Fruit fly (Drosophila melanogaster) whole organism, prepupa: ENCODE results near the gene CG33688.

ENCODE experiments used
- Blimp-1 ChIP-seq: fragments of 200-800 bp; sonication (Bioruptor generic); optimal IDR thresholded peaks from 3 replicates; lab custom pipeline; 2017; ENCODE audit warnings: missing biosample characterization, missing genetic modification characterization, mild to moderate bottlenecking, moderate library complexity, missing genetic modification reagents
- CG10631 ChIP-seq: fragments of 200-800 bp; sonication (Bioruptor generic); optimal IDR thresholded peaks from 2 replicates; lab custom pipeline; 2016; ENCODE audit warnings: missing biosample characterization, missing genetic modification characterization
- CG10669 ChIP-seq: fragments of 200-800 bp; sonication (Bioruptor generic); optimal IDR thresholded peaks from 3 replicates; lab custom pipeline; 2018; ENCODE audit warnings: missing biosample characterization, mild to moderate bottlenecking, missing genetic modification characterization, moderate library complexity
- CG11294 ChIP-seq: fragments of 200-800 bp; sonication (Bioruptor generic); IDR thresholded peaks from 2 replicates; pipeline ENCODE4 v1.3.6; 2022; ENCODE audit warnings: missing biosample characterization, missing genetic modification characterization
- CG11762 ChIP-seq: fragments of 200-800 bp; sonication (Bioruptor generic); optimal IDR thresholded peaks from 3 replicates; lab custom pipeline; 2016; ENCODE audit warnings: missing biosample characterization, missing genetic modification characterization; ENCODE audit not compliant: insufficient read depth
- CG11902 ChIP-seq: fragments of 200-800 bp; sonication (Bioruptor generic); optimal IDR thresholded peaks from 3 replicates; lab custom pipeline; 2016; ENCODE audit warnings: missing biosample characterization, missing genetic modification characterization
- CG1621 ChIP-seq: fragments of 200-800 bp; sonication (Bioruptor generic); optimal IDR thresholded peaks from 3 replicates; lab custom pipeline; 2018; ENCODE audit warnings: missing biosample characterization, mild to moderate bottlenecking, missing genetic modification characterization
- CG16779 ChIP-seq: fragments of 200-800 bp; sonication (Bioruptor generic); optimal IDR thresholded peaks from 3 replicates; lab custom pipeline; 2017; ENCODE audit warnings: missing biosample characterization, mild to moderate bottlenecking, missing genetic modification characterization
- CG3032 ChIP-seq: fragments of 200-800 bp; optimal IDR thresholded peaks from 2 replicates; lab custom pipeline; 2019; ENCODE audit warnings: missing biosample characterization, mild to moderate bottlenecking, missing genetic modification characterization, moderate library complexity
- CG31627 ChIP-seq: fragments of 200-800 bp; sonication (Bioruptor generic); optimal IDR thresholded peaks from 3 replicates; lab custom pipeline; 2016; ENCODE audit warnings: missing biosample characterization, missing genetic modification characterization
- CG32006 ChIP-seq: fragments of 200-800 bp; sonication (Bioruptor generic); optimal IDR thresholded peaks from 3 replicates; lab custom pipeline; 2017; ENCODE audit warnings: missing biosample characterization, mild to moderate bottlenecking, missing genetic modification characterization
- CG34406 ChIP-seq: fragments of 200-800 bp; sonication (Bioruptor generic); optimal IDR thresholded peaks from 3 replicates; lab custom pipeline; 2016; ENCODE audit warnings: missing biosample characterization, missing genetic modification characterization
- CG3919 ChIP-seq: fragments of 200-800 bp; sonication (Bioruptor generic); optimal IDR thresholded peaks from 3 replicates; lab custom pipeline; 2016; ENCODE audit warnings: missing biosample characterization, missing genetic modification characterization
- CG4318 ChIP-seq: fragments of 200-800 bp; sonication (Bioruptor generic); optimal IDR thresholded peaks from 3 replicates; lab custom pipeline; 2017; ENCODE audit warnings: missing biosample characterization, mild to moderate bottlenecking, missing genetic modification characterization
- CG6163 ChIP-seq: fragments of 200-800 bp; sonication (Bioruptor generic); IDR thresholded peaks from 3 replicates; pipeline ENCODE4 v1.3.6; 2022; ENCODE audit warnings: missing biosample characterization, missing genetic modification characterization
- CG6276 ChIP-seq: fragments of 200-800 bp; sonication (Bioruptor generic); optimal IDR thresholded peaks from 2 replicates; lab custom pipeline; 2017; ENCODE audit warnings: missing biosample characterization, mild to moderate bottlenecking, missing genetic modification characterization
- CG6792 ChIP-seq: fragments of 200-800 bp; sonication (Bioruptor generic); optimal IDR thresholded peaks from 3 replicates; lab custom pipeline; 2016; ENCODE audit warnings: missing biosample characterization, missing genetic modification characterization
- CG6808 ChIP-seq: fragments of 200-800 bp; sonication (Bioruptor generic); optimal IDR thresholded peaks from 3 replicates; lab custom pipeline; 2017; ENCODE audit warnings: missing biosample characterization, missing genetic modification characterization, mild to moderate bottlenecking, moderate library complexity, missing genetic modification reagents
- CG6854 ChIP-seq: fragments of 200-800 bp; sonication (Bioruptor generic); optimal IDR thresholded peaks from 2 replicates; lab custom pipeline; 2017; ENCODE audit warnings: missing biosample characterization, mild to moderate bottlenecking, missing genetic modification characterization
- CG7368 ChIP-seq: fragments of 200-800 bp; sonication (Bioruptor generic); optimal IDR thresholded peaks from 3 replicates; lab custom pipeline; 2016; ENCODE audit warnings: missing biosample characterization, missing genetic modification characterization
- CG8119 ChIP-seq: fragments of 200-800 bp; sonication (Bioruptor generic); IDR thresholded peaks from 3 replicates; pipeline ENCODE4 v1.3.6; 2022; ENCODE audit warnings: missing biosample characterization, missing genetic modification characterization
- CG8319 ChIP-seq: fragments of 200-800 bp; sonication (Bioruptor generic); optimal IDR thresholded peaks from 3 replicates; lab custom pipeline; 2016; ENCODE audit warnings: missing biosample characterization, missing genetic modification characterization
- CG8632 ChIP-seq: fragments of 200-800 bp; sonication (Bioruptor generic); optimal IDR thresholded peaks from 3 replicates; lab custom pipeline; 2016; ENCODE audit warnings: missing biosample characterization, missing genetic modification characterization
- CG9139 ChIP-seq: fragments of 200-800 bp; sonication (Bioruptor generic); optimal IDR thresholded peaks from 3 replicates; lab custom pipeline; 2017; ENCODE audit warnings: missing biosample characterization, mild to moderate bottlenecking, missing genetic modification characterization
- Eip78C ChIP-seq: fragments of 200-800 bp; sonication (Bioruptor generic); peaks from one replicate; lab custom pipeline; 2016; ENCODE audit warnings: missing biosample characterization, missing genetic modification characterization
- Ets21C ChIP-seq: fragments of 200-800 bp; sonication (Bioruptor generic); optimal IDR thresholded peaks from 3 replicates; lab custom pipeline; 2016; ENCODE audit warnings: missing biosample characterization, missing genetic modification characterization
- Ets96B ChIP-seq: fragments of 200-800 bp; optimal IDR thresholded peaks from 2 replicates; lab custom pipeline; 2019; ENCODE audit warnings: missing biosample characterization, mild to moderate bottlenecking, missing genetic modification characterization, moderate library complexity
- Gug ChIP-seq: fragments of 200-800 bp; sonication (Bioruptor generic); IDR thresholded peaks from 2 replicates; pipeline ENCODE4 v1.3.6; 2022; ENCODE audit warnings: missing biosample characterization, missing genetic modification characterization
- Hr38 ChIP-seq: sonication (Bioruptor generic); optimal IDR thresholded peaks from 2 replicates; lab custom pipeline; 2016; ENCODE audit warnings: missing biosample characterization, missing genetic modification characterization
- Hr39 ChIP-seq: fragments of 200-800 bp; sonication (Bioruptor generic); optimal IDR thresholded peaks from 2 replicates; lab custom pipeline; 2016; ENCODE audit warnings: missing biosample characterization, missing genetic modification characterization
- Hr4 ChIP-seq: fragments of 200-800 bp; sonication (Bioruptor generic); optimal IDR thresholded peaks from 3 replicates; lab custom pipeline; 2016; ENCODE audit warnings: missing biosample characterization, missing genetic modification characterization
- Lpt ChIP-seq: fragments of 200-800 bp; sonication (Bioruptor generic); optimal IDR thresholded peaks from 3 replicates; lab custom pipeline; 2016; ENCODE audit warnings: missing biosample characterization, missing genetic modification characterization
- Met ChIP-seq: fragments of 200-800 bp; sonication (Bioruptor generic); optimal IDR thresholded peaks from 3 replicates; lab custom pipeline; 2016; ENCODE audit warnings: missing biosample characterization, missing genetic modification characterization
- OdsH ChIP-seq: fragments of 200-800 bp; sonication (Bioruptor generic); optimal IDR thresholded peaks from 3 replicates; lab custom pipeline; 2016; ENCODE audit warnings: missing biosample characterization, missing genetic modification characterization
- Smox ChIP-seq: fragments of 200-800 bp; sonication (Bioruptor generic); optimal IDR thresholded peaks from 3 replicates; lab custom pipeline; 2016; ENCODE audit warnings: missing biosample characterization, missing genetic modification characterization
- Sox102F ChIP-seq: fragments of 200-800 bp; sonication (Bioruptor generic); optimal IDR thresholded peaks from 2 replicates; lab custom pipeline; 2016; ENCODE audit warnings: missing biosample characterization, mild to moderate bottlenecking, missing genetic modification characterization
- Sox14 ChIP-seq: fragments of 200-800 bp; sonication (Bioruptor generic); optimal IDR thresholded peaks from 3 replicates; lab custom pipeline; 2016; ENCODE audit warnings: missing biosample characterization, missing genetic modification characterization
- acj6 ChIP-seq: fragments of 200-800 bp; sonication (Bioruptor generic); optimal IDR thresholded peaks from 3 replicates; lab custom pipeline; 2016; ENCODE audit warnings: missing biosample characterization, missing genetic modification characterization
- cyc ChIP-seq: fragments of 200-800 bp; sonication (Bioruptor generic); optimal IDR thresholded peaks from 3 replicates; lab custom pipeline; 2016; ENCODE audit warnings: missing biosample characterization, missing genetic modification characterization
- dsx ChIP-seq: fragments of 200-800 bp; optimal IDR thresholded peaks from 3 replicates; lab custom pipeline; 2019; ENCODE audit warnings: missing biosample characterization, mild to moderate bottlenecking, missing genetic modification characterization, moderate library complexity; ENCODE audit not compliant: poor library complexity, severe bottlenecking
- eg ChIP-seq: fragments of 200-800 bp; sonication (Bioruptor generic); IDR thresholded peaks from 3 replicates; pipeline ENCODE4 v1.3.6; 2022; ENCODE audit warnings: missing biosample characterization, missing genetic modification characterization
- esn ChIP-seq: fragments of 200-800 bp; sonication (Bioruptor generic); optimal IDR thresholded peaks from 2 replicates; lab custom pipeline; 2016; ENCODE audit warnings: missing biosample characterization, mild to moderate bottlenecking, missing genetic modification characterization, moderate library complexity
- fd59A ChIP-seq: fragments of 200-800 bp; sonication (Bioruptor generic); optimal IDR thresholded peaks from 2 replicates; lab custom pipeline; 2017; ENCODE audit warnings: missing biosample characterization, mild to moderate bottlenecking, missing genetic modification characterization, missing genetic modification reagents
- fkh ChIP-seq: fragments of 200-800 bp; sonication (Bioruptor generic); optimal IDR thresholded peaks from 3 replicates; lab custom pipeline; 2017; ENCODE audit warnings: missing biosample characterization, mild to moderate bottlenecking, missing genetic modification characterization, moderate library complexity
- lz ChIP-seq: fragments of 200-800 bp; sonication (Bioruptor generic); optimal IDR thresholded peaks from 3 replicates; lab custom pipeline; 2016; ENCODE audit warnings: missing biosample characterization, missing genetic modification characterization
- net ChIP-seq: fragments of 200-800 bp; sonication (Bioruptor generic); optimal IDR thresholded peaks from 3 replicates; lab custom pipeline; 2016; ENCODE audit warnings: missing biosample characterization, missing genetic modification characterization
- pdm3 ChIP-seq: fragments of 200-800 bp; sonication (Bioruptor generic); optimal IDR thresholded peaks from 3 replicates; lab custom pipeline; 2016; ENCODE audit warnings: missing biosample characterization, missing genetic modification characterization
- salr ChIP-seq, 2 experiments: fragments of 200-800 bp; sonication (Bioruptor generic); optimal IDR thresholded peaks; 3 replicates each; lab custom pipeline; 2016 to 2018; ENCODE audit warnings: missing biosample characterization in 2 of 2, missing genetic modification characterization in 2 of 2, mild to moderate bottlenecking in 1 of 2
- spab ChIP-seq: fragments of 200-800 bp; sonication (Bioruptor generic); optimal IDR thresholded peaks from 2 replicates; lab custom pipeline; 2017; ENCODE audit warnings: missing biosample characterization, mild to moderate bottlenecking, missing genetic modification characterization, missing genetic modification reagents
- ss ChIP-seq, 2 experiments: fragments of 200-800 bp; sonication (Bioruptor generic); optimal IDR thresholded peaks; 2 replicates in 1 of 2; 3 replicates in 1 of 2; lab custom pipeline; 2017 to 2018; ENCODE audit warnings: mild to moderate bottlenecking in 2 of 2, missing biosample characterization in 2 of 2, missing genetic modification characterization in 2 of 2, moderate library complexity in 1 of 2
- svp ChIP-seq: fragments of 200-800 bp; sonication (Bioruptor generic); peaks from one replicate; lab custom pipeline; 2016; ENCODE audit warnings: missing biosample characterization, missing genetic modification characterization
- vri ChIP-seq: fragments of 200-800 bp; sonication (Bioruptor generic); optimal IDR thresholded peaks from 3 replicates; lab custom pipeline; 2016; ENCODE audit warnings: missing biosample characterization, mild to moderate bottlenecking, missing genetic modification characterization

The CG33688 gene

dm6 chr3L:16172809-16173276 is 26.2 kb upstream of the CG33688 start:
- TF ChIP-seq CG6792 (GFP tag; lab: Kevin White, UChicago) (peak; percentile 65), Sox14 (GFP tag; lab: Kevin White, UChicago) (peak; percentile 64), Hr4 (GFP tag; lab: Kevin White, UChicago) (peak; percentile 45), cyc (GFP tag; lab: Kevin White, UChicago) (peak; percentile 27), pdm3 (GFP tag; lab: Kevin White, UChicago) (peak; percentile 66), Met (peak; percentile 61), Ets21C (GFP tag; lab: Kevin White, UChicago) (no peak), CG6276 (GFP tag; lab: Kevin White, UChicago) (peak; percentile 34), CG7368 (GFP tag; lab: Kevin White, UChicago) (peak; percentile 4), Blimp-1 (GFP tag; lab: Kevin White, UChicago) (peak; percentile 30), salr (GFP tag; optimal IDR thresholded peaks at IDR 0.05; lab: Kevin White, UChicago) (peak in 1 of 2 experiments; percentile 74), CG1621 (tag; lab: Kevin White, UChicago) (peak; percentile 69), Ets96B (tag; lab: Kevin White, UChicago) (peak; percentile 86), CG9139 (peak; percentile 71), spab (peak; percentile 84), CG4318 (GFP tag; lab: Kevin White, UChicago) (peak; percentile 49), acj6 (GFP tag; lab: Kevin White, UChicago) (peak; percentile 75), CG6808 (GFP tag; lab: Kevin White, UChicago) (peak; percentile 84), CG10631 (GFP tag; lab: Kevin White, UChicago) (peak; percentile 83), CG11902 (GFP tag; lab: Kevin White, UChicago) (peak; percentile 10), esn (GFP tag; lab: Kevin White, UChicago) (peak; percentile 80), Hr38 (GFP tag; lab: Kevin White, UChicago) (no peak), CG34406 (GFP tag; lab: Kevin White, UChicago) (peak; percentile 78), CG10669 (GFP tag; lab: Kevin White, UChicago) (peak; percentile 69), CG3032 (tag; lab: Kevin White, UChicago) (peak; percentile 81), CG3919 (GFP tag; lab: Kevin White, UChicago) (peak; percentile 69), fkh (GFP tag; lab: Kevin White, UChicago) (no peak), vri (GFP tag; lab: Kevin White, UChicago) (peak; percentile 40), Lpt (GFP tag; lab: Kevin White, UChicago) (no peak), CG11294 (GFP tag; lab: Robert Waterston, UW) (no peak), lz (peak; percentile 55), dsx (peak; percentile 71), CG11762 (GFP tag; lab: Kevin White, UChicago) (peak; percentile 62), Sox102F (GFP tag; lab: Kevin White, UChicago) (peak; percentile 61), Hr39 (GFP tag; lab: Kevin White, UChicago) (peak; percentile 22), CG8119 (GFP tag; lab: Robert Waterston, UW) (peak; percentile 59), CG6854 (GFP tag; lab: Kevin White, UChicago) (no peak), Gug (GFP tag; lab: Robert Waterston, UW) (no peak), svp (GFP tag; lab: Kevin White, UChicago) (peak; percentile 80), CG16779 (tag; lab: Kevin White, UChicago) (peak; percentile 57), net (GFP tag; lab: Kevin White, UChicago) (peak; percentile 71), ss (GFP tag; optimal IDR thresholded peaks at IDR 0.05; lab: Kevin White, UChicago) (peak; percentile 80 to 82), eg (GFP tag; lab: Robert Waterston, UW) (no peak), fd59A (GFP tag; lab: Kevin White, UChicago) (peak; percentile 76), CG6163 (GFP tag; lab: Robert Waterston, UW) (peak; percentile 74), CG31627 (GFP tag; lab: Kevin White, UChicago) (peak; percentile 33), CG8632 (GFP tag; lab: Kevin White, UChicago) (peak; percentile 77), OdsH (peak; percentile 75), Eip78C (GFP tag; lab: Kevin White, UChicago) (peak; percentile 96), CG8319 (GFP tag; lab: Kevin White, UChicago) (peak; percentile 41), CG32006 (GFP tag; lab: Kevin White, UChicago) (peak; percentile 77), Smox (GFP tag; lab: Kevin White, UChicago) (peak; percentile 66)
